Fruit fly (Drosophila melanogaster) whole organism, pupa: Measurements from ENCODE around the gene snf.

Experiments
- CG10348 ChIP-seq: fragments of 200-800 bp; sonication (Bioruptor generic); IDR thresholded peaks from 2 replicates; pipeline ENCODE4 v1.3.6; 2022; ENCODE audit warnings: missing biosample characterization, missing genetic modification characterization
- CG12605 ChIP-seq: fragments of 200-800 bp; sonication (Bioruptor generic); IDR thresholded peaks from 2 replicates; pipeline ENCODE4 v1.3.6; 2022; ENCODE audit warnings: missing biosample characterization, missing genetic modification characterization
- CG13204 ChIP-seq: fragments of 200-800 bp; sonication (Bioruptor generic); optimal IDR thresholded peaks from 2 replicates; lab custom pipeline; 2018; ENCODE audit warnings: missing biosample characterization, mild to moderate bottlenecking, missing genetic modification characterization, moderate library complexity
- CG14655 ChIP-seq: fragments of 200-800 bp; sonication (Bioruptor generic); optimal IDR thresholded peaks from 3 replicates; lab custom pipeline; 2017; ENCODE audit warnings: mild to moderate bottlenecking, missing biosample characterization, missing genetic modification reagents, missing genetic modification characterization
- CG15710 ChIP-seq: fragments of 200-800 bp; sonication (Bioruptor generic); optimal IDR thresholded peaks from 2 replicates; lab custom pipeline; 2018; ENCODE audit warnings: missing biosample characterization, mild to moderate bottlenecking, missing genetic modification characterization, moderate library complexity
- CG17806 ChIP-seq: fragments of 200-800 bp; sonication (Bioruptor generic); optimal IDR thresholded peaks from 2 replicates; lab custom pipeline; 2018; ENCODE audit warnings: missing biosample characterization, mild to moderate bottlenecking, missing genetic modification characterization, moderate library complexity
- CG32121 ChIP-seq: fragments of 200-800 bp; sonication (Bioruptor generic); IDR thresholded peaks from 2 replicates; pipeline ENCODE4 v1.3.6; 2022; ENCODE audit warnings: missing biosample characterization, missing genetic modification characterization
- CG34367 ChIP-seq: fragments of 200-800 bp; sonication (Bioruptor generic); optimal IDR thresholded peaks from 2 replicates; lab custom pipeline; 2018; ENCODE audit warnings: missing biosample characterization, mild to moderate bottlenecking, missing genetic modification characterization
- CG4496 ChIP-seq: fragments of 200-800 bp; sonication (Bioruptor generic); IDR thresholded peaks from 3 replicates; pipeline ENCODE4 v1.3.6; 2022; ENCODE audit warnings: missing biosample characterization, missing genetic modification characterization
- CG8159 ChIP-seq: fragments of 200-800 bp; sonication (Bioruptor generic); optimal IDR thresholded peaks from 3 replicates; lab custom pipeline; 2018; ENCODE audit warnings: missing biosample characterization, mild to moderate bottlenecking, missing genetic modification characterization, moderate library complexity
- CG8301 ChIP-seq: fragments of 200-800 bp; sonication (Bioruptor generic); optimal IDR thresholded peaks from 2 replicates; lab custom pipeline; 2018; ENCODE audit warnings: missing biosample characterization, mild to moderate bottlenecking, missing genetic modification characterization
- CG9948 ChIP-seq: fragments of 200-800 bp; sonication (Bioruptor generic); optimal IDR thresholded peaks from 2 replicates; lab custom pipeline; 2018; ENCODE audit warnings: missing biosample characterization, mild to moderate bottlenecking, missing genetic modification characterization, moderate library complexity
- D1 ChIP-seq: fragments of 200-800 bp; sonication (Bioruptor generic); optimal IDR thresholded peaks from 2 replicates; lab custom pipeline; 2018; ENCODE audit warnings: missing biosample characterization, mild to moderate bottlenecking, missing genetic modification characterization, moderate library complexity
- EcR ChIP-seq: fragments of 200-800 bp; sonication (Bioruptor generic); optimal IDR thresholded peaks from 3 replicates; lab custom pipeline; 2019; ENCODE audit warnings: missing biosample characterization, missing genetic modification characterization, mild to moderate bottlenecking, moderate library complexity, missing genetic modification reagents
- Ets98B ChIP-seq: fragments of 200-800 bp; sonication (Bioruptor generic); IDR thresholded peaks from 2 replicates; pipeline ENCODE4 v1.3.6; 2022; ENCODE audit warnings: missing biosample characterization, missing genetic modification characterization
- Pif1A ChIP-seq: fragments of 200-800 bp; sonication (Bioruptor generic); optimal IDR thresholded peaks from 3 replicates; lab custom pipeline; 2016; ENCODE audit warnings: missing biosample characterization, missing genetic modification characterization
- Pif1B ChIP-seq: fragments of 200-800 bp; sonication (Bioruptor generic); optimal IDR thresholded peaks from 3 replicates; lab custom pipeline; 2016; ENCODE audit warnings: missing biosample characterization, missing genetic modification characterization
- Snoo ChIP-seq: fragments of 200-800 bp; sonication (Bioruptor generic); optimal IDR thresholded peaks from 3 replicates; lab custom pipeline; 2017; ENCODE audit warnings: missing biosample characterization, mild to moderate bottlenecking, missing genetic modification characterization, inconsistent platforms
- fd96Ca ChIP-seq: fragments of 200-800 bp; sonication (Bioruptor generic); IDR thresholded peaks from 3 replicates; pipeline ENCODE4 v1.3.6; 2022; ENCODE audit warnings: missing biosample characterization, missing genetic modification characterization
- gl ChIP-seq: fragments of 200-800 bp; sonication (Bioruptor generic); optimal IDR thresholded peaks from 2 replicates; lab custom pipeline; 2018; ENCODE audit warnings: missing biosample characterization, mild to moderate bottlenecking, missing genetic modification characterization
- rn ChIP-seq: fragments of 200-800 bp; sonication (Bioruptor generic); IDR thresholded peaks from 2 replicates; pipeline ENCODE4 v1.3.6; 2022; ENCODE audit warnings: missing biosample characterization, missing genetic modification characterization

snf gene

DNA sequence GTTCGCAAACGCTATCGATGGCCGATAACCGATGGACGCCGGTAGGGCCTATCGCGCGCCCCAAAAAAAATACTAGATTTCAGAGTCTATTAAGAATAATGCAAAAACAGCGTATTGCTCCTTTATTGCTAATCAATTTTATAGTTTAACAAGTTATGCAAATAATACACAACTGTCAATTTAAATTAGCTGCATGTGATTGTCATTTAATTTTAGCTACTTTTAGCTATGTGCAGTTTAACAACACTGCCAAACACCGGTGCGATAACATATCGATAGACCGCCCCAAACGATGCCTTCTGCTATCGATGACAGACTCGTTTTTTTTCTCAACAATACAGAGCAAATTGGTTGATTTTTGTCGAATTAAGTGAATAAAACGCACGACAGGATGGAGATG, at the start of gene snf, which contains the start of gene Cdk7:
snf (plus strand) TSS at position 280 of the 400 bp plus-strand sequence.
Cdk7 (minus strand) TSS at position 21 of the 400 bp plus-strand sequence.
- no peak for TF ChIP-seq CG12605
- TF ChIP-seq gl (tag; lab: Kevin White, UChicago), result no peak
- TF ChIP-seq CG32121 (GFP tag; lab: Robert Waterston, UW), result peak; percentile 17; the same call in 1 of the 2 replicates
- TF ChIP-seq fd96Ca, result 0 out of 3 replicates have a peak, but pooled peaks have one; percentile 5
- TF ChIP-seq CG9948 (tag; lab: Kevin White, UChicago), result no peak
- no peak for TF ChIP-seq CG17806 (tag; lab: Kevin White, UChicago)
- TF ChIP-seq CG10348 (GFP tag; lab: Robert Waterston, UW), result no peak
- TF ChIP-seq CG8301, result no peak
- TF ChIP-seq CG34367 (tag; lab: Kevin White, UChicago), result no peak
- no peak for TF ChIP-seq Ets98B
- no peak for TF ChIP-seq CG13204 (GFP tag; lab: Kevin White, UChicago)
- TF ChIP-seq CG8159 (tag; lab: Kevin White, UChicago), result peak; percentile 1
- no peak for TF ChIP-seq Pif1A
- TF ChIP-seq Snoo (tag; lab: Kevin White, UChicago), result no peak
- TF ChIP-seq rn (GFP tag; lab: Robert Waterston, UW), result no peak

DNA sequence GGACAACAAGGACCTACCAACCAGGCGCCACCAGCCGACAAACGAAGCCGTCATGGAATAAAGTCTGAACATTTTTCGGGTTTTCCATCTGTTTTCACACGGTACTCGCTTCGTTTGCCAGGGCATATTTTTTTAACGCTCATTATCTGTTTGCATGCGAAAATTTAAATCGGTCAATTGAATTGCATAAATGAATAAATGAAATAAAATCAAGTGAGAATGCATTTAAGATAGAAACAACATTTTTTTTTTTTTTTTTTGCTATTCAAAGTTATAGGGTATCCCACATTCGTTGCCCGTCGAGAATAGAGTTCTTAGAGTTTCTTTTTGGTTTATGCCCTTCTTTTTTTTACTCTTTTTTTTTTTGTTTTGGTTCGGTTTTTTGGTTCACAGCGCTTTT, 23.2 kb upstream of the snf start:
- TF ChIP-seq gl (tag; lab: Kevin White, UChicago), result no peak
- no peak for TF ChIP-seq CG17806 (tag; lab: Kevin White, UChicago)
- peak; percentile 2 for TF ChIP-seq CG8159 (tag; lab: Kevin White, UChicago)

DNA sequence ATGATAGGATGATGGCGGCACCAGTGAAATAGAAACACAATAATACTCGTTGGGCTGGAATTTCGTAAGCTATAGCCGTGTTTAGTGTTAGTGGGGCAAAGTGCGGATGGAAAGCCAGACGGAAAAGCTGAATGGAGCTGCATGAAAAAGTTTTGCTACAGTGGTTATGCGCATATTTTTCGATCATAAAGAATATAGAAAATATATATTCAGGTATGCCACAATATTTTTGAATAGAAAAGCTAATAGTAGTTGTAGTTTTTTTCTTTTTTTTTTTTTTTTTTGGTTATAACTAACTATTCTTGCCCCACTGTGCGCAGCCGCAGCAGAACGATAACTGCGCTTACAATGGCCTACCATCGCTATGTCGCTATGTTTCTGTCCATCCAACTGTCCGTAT, 22.5 kb upstream of the snf start:
- TF ChIP-seq Pif1A (no peak), CG8159 (tag; lab: Kevin White, UChicago) (no peak), rn (GFP tag; lab: Robert Waterston, UW) (no peak), CG8301 (no peak), CG14655 (GFP tag; lab: Kevin White, UChicago) (no peak), CG32121 (GFP tag; lab: Robert Waterston, UW) (no peak), CG15710 (tag; lab: Kevin White, UChicago) (no peak), CG9948 (tag; lab: Kevin White, UChicago) (no peak), fd96Ca (no peak), CG17806 (tag; lab: Kevin White, UChicago) (no peak), gl (tag; lab: Kevin White, UChicago) (no peak), CG12605 (no peak), Pif1B (no peak), CG13204 (GFP tag; lab: Kevin White, UChicago) (no peak), CG10348 (GFP tag; lab: Robert Waterston, UW) (no peak), CG4496 (GFP tag; lab: Robert Waterston, UW) (no peak)

DNA sequence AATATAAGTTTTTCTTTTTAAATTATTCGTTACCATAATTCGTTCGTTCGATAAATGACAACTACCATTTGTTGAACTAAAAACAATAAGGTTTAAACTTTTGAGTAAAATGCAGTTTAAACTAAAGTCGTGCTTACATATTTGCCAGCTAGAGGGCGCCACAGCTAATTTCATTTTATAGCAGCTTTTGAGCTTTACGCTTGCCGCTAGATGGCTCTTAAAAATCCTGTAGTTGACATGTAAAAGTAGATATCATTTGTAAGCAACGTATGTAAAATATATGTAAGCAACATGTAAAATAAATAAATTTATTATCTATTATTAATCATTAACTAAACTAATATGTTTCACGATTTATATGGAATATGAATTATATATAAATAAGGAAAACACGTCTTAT, 19.4 kb upstream of the snf start:
- TF ChIP-seq CG15710 (tag; lab: Kevin White, UChicago) (no peak), CG9948 (tag; lab: Kevin White, UChicago) (no peak), CG17806 (tag; lab: Kevin White, UChicago) (no peak), EcR (GFP tag; lab: Kevin White, UChicago) (no peak), Pif1A (no peak), CG8159 (tag; lab: Kevin White, UChicago) (no peak), CG10348 (GFP tag; lab: Robert Waterston, UW) (no peak), fd96Ca (no peak), CG34367 (tag; lab: Kevin White, UChicago) (no peak)

DNA sequence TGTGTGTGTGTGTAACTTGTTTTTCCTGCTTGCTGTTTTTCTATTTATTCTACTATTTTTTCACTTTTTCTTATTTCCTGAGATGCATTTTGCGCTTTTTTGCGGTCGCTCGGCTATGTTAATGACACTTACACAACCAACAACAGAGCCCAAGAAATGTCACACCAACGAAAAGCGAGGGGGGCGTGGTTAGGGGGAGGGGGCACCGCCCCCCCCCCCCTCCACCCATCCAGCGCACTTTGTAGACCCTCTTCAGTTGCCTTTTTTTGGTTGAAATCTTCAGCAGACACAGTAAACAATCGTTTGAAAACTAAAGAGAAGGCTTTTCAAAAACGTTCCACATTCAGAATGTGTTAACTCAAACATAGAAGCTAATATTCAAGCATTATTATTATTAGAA, 15.9 kb upstream of the snf start:
- TF ChIP-seq Pif1B, result no peak
- TF ChIP-seq CG15710 (tag; lab: Kevin White, UChicago), result no peak
- TF ChIP-seq CG14655 (GFP tag; lab: Kevin White, UChicago), result no peak
- TF ChIP-seq CG12605, result no peak
- TF ChIP-seq gl (tag; lab: Kevin White, UChicago), result no peak
- TF ChIP-seq EcR (GFP tag; lab: Kevin White, UChicago), result no peak
- no peak for TF ChIP-seq CG34367 (tag; lab: Kevin White, UChicago)
- no peak for TF ChIP-seq Snoo (tag; lab: Kevin White, UChicago)
- no peak for TF ChIP-seq CG17806 (tag; lab: Kevin White, UChicago)
- TF ChIP-seq CG9948 (tag; lab: Kevin White, UChicago), result no peak
- no peak for TF ChIP-seq Ets98B
- no peak for TF ChIP-seq Pif1A
- TF ChIP-seq CG13204 (GFP tag; lab: Kevin White, UChicago), result no peak
- TF ChIP-seq CG4496 (GFP tag; lab: Robert Waterston, UW), result no peak
- TF ChIP-seq rn (GFP tag; lab: Robert Waterston, UW), result no peak
- no peak for TF ChIP-seq CG8159 (tag; lab: Kevin White, UChicago)
- TF ChIP-seq D1 (tag; lab: Kevin White, UChicago), result no peak
- TF ChIP-seq fd96Ca, result no peak
- TF ChIP-seq CG8301, result no peak
- TF ChIP-seq CG32121 (GFP tag; lab: Robert Waterston, UW), result no peak

DNA sequence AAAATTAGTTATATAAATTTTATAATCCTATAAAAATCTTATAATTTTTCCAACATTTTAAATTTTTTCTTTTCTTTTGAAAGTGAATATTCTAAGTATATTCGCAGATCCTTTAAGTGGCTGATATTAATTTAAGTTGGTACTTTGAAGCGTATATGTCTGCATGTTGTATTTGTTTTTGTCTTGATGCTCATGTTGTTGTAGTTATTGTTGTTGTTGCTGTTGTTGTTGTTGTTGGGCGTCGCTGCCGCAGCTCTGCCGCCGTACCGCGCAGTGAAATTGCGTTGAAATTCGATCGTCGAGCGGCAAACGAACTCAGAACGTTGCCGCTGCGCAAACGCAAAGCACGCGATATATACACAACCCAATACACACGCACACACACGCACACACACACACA, 13.3 kb upstream of the snf start, which contains the start of gene CG42749:
CG42749 (plus strand) TSS at position 301 of the 400 bp plus-strand sequence.
- TF ChIP-seq CG10348 (GFP tag; lab: Robert Waterston, UW) (no peak), fd96Ca (no peak), Ets98B (no peak), CG14655 (GFP tag; lab: Kevin White, UChicago) (no peak), CG32121 (GFP tag; lab: Robert Waterston, UW) (no peak), CG4496 (GFP tag; lab: Robert Waterston, UW) (no peak), Pif1B (no peak), gl (tag; lab: Kevin White, UChicago) (no peak), D1 (tag; lab: Kevin White, UChicago) (no peak)
